Fruit fly (Drosophila melanogaster) Kc167 (cell line): ENCODE results near the gene CG33941.

Experiments used
- Myc ChIP-seq: fragments of >200 bp; optimal IDR thresholded peaks from 2 replicates; lab custom pipeline; 2017; ENCODE audit warnings: missing external identifiers
- Sin3A ChIP-seq: fragments of >200 bp; optimal IDR thresholded peaks from 2 replicates; lab custom pipeline; 2018; ENCODE audit warnings: missing external identifiers
- h ChIP-seq: fragments of >200 bp; optimal IDR thresholded peaks from 3 replicates; lab custom pipeline; 2018; ENCODE audit warnings: missing external identifiers
- insv ChIP-seq: fragments of >200 bp; optimal IDR thresholded peaks from 3 replicates; lab custom pipeline; 2018; ENCODE audit warnings: missing external identifiers
- psq ChIP-seq: fragments of >200 bp; optimal IDR thresholded peaks from 2 replicates; lab custom pipeline; 2017; ENCODE audit warnings: missing external identifiers
- ttk ChIP-seq: sonication (Bioruptor generic); optimal IDR thresholded peaks from 2 replicates; lab custom pipeline; 2017; ENCODE audit warnings: missing external identifiers

Gene CG33941

DNA sequence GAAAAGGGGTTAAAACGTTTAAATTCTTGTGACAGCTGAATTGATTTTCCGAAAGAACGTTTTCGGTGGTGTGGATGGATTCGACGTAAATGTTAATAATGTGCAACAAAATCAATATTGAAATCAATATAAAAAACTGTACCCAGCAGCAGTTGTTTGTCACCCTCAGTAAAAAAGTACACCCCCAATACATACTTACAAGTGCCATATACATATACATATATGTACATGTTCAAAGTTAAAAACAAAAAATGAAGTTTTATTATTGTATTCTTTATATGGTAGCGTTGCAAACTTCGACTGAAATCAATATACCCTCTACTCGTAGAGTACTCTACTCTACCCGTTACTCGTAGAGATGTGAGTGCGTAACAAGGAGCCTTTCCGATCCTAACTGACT is 20.2 kb downstream of the CG33941 start:
- no peak for TF ChIP-seq Sin3A (lab: Kevin White, UChicago)
- no peak for TF ChIP-seq psq (lab: Kevin White, UChicago)
- no peak for TF ChIP-seq ttk (lab: Kevin White, UChicago)
- no peak for TF ChIP-seq insv
- TF ChIP-seq Myc (lab: Kevin White, UChicago), result no peak
- TF ChIP-seq h (lab: Kevin White, UChicago), result no peak

DNA sequence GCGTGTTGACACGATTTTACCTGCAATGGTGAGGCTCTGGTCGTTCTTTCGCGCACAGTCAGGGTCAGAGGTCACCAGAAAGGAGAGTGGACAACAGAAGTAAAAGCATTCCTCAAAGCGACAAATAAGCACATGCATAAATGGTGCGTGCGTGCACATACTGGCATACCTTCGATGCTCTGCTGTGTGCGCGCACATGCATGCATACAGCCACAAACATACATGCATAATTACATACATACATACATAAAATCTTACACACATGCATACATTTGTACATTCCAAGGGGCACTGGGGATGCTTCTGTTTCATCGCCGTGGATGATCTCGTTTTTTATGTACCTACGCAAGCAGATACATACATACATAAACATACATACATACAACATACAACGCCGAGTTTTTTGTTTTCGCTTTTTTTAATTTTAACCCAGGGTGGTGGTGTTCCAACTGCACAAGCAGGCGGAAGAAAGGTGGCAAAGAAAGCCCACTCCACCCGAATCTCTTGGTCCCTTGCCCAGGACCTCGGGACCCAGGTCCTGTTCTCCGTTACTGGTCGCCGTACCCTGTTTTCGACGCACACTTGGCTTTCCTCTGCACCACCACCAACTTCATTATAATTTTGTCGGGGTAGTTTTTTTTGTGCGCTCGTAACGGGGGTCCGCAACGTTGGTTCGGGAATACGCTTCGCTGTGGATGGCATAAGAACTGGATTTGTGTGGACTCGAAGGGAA is 21.7 kb downstream of the CG33941 start, which contains the start of gene Asator:
Asator (minus strand) TSS at position 167 of the 733 bp plus-strand sequence.
- TF ChIP-seq ttk (lab: Kevin White, UChicago), result no peak
- TF ChIP-seq insv, result no peak
- TF ChIP-seq Sin3A (lab: Kevin White, UChicago), result no peak
- no peak for TF ChIP-seq psq (lab: Kevin White, UChicago)
- TF ChIP-seq Myc (lab: Kevin White, UChicago), result no peak

DNA sequence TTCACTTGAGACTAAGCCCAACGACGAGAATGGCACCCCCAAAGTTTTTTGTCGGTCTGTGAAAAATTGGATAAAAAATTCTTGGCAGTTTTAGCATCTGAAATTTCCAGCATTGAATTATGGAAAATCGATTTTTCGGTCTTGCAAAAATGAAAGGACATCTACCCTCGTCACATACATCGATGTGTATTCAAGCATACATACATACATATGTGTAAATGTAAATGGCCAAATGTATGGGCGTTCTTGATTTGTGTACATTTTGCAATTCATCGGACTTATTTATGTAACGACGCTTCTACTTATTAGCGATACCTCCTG is 22.2 kb downstream of the CG33941 start:
- no peak for TF ChIP-seq Sin3A (lab: Kevin White, UChicago)
- no peak for TF ChIP-seq Myc (lab: Kevin White, UChicago)
- no peak for TF ChIP-seq psq (lab: Kevin White, UChicago)
- TF ChIP-seq ttk (lab: Kevin White, UChicago), result no peak
- TF ChIP-seq insv, result no peak
- no peak for TF ChIP-seq h (lab: Kevin White, UChicago)

DNA sequence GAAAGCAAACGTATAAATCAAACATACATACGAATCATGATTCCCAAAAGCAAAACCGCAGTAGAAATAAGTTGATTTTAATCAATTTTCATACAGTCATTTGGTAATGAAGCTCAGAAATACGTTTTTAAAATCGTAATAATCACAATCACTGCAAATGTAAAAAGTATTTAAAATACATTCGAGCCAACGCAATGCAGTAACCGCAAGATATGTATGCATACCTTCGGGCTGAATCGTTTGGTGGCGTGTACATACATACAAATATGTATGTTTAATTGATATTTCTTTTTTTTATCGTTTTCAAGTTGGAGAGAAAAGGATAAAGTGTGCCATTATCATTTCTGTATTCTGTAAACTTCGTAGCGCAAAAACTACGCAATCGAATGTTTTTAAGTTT is 22.8 kb downstream of the CG33941 start:
- TF ChIP-seq psq (lab: Kevin White, UChicago) (no peak), h (lab: Kevin White, UChicago) (no peak), insv (no peak), Myc (lab: Kevin White, UChicago) (no peak), ttk (lab: Kevin White, UChicago) (no peak), Sin3A (lab: Kevin White, UChicago) (no peak)

DNA sequence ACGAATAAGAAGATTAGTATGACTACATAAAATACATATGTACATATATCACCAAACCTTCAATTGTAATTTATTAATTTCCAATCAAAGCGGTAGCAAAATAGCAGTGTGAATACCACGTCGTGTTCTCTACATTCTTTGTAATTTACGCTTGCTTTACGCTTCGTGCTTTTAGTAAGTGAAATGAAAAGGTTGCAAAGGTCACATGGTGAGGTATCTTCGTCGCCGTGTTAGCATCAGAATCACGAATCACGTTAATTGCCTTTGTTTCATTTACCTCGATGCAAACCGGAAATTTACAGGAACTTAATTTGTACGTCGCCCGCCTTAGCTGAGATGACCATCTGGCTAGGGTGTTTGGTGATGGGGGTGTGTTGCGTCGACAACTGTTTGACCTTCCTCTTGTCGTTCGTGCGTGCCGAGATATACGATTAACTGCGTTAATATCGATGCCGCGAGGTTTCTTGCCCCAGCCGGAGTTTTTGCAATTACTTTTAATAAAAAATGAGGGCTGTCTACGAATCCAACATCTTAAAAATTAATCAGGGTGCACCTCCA is 23.5 kb downstream of the CG33941 start:
- no peak for TF ChIP-seq h (lab: Kevin White, UChicago)
- TF ChIP-seq Sin3A (lab: Kevin White, UChicago), result no peak
- TF ChIP-seq ttk (lab: Kevin White, UChicago), result no peak
- TF ChIP-seq psq (lab: Kevin White, UChicago), result no peak
- no peak for TF ChIP-seq insv
- TF ChIP-seq Myc (lab: Kevin White, UChicago), result no peak

DNA sequence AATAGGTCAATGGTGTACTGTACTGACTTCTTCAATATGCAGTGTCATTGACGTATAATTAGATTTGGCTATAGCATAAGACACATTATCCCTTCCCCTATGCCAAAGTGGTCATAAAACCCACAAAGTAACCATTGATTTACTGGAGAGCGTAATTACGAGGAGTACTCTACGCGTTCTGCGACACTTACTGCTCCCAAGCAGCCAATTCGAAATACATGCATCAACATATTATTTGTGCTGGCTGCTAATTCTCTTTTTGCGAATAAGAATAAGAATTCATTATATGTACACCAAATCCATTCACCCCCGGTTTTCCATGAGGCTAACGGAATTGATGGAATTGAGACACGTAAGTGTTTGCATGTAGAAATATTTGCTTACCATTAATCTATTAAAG is 25.3 kb downstream of the CG33941 start:
- TF ChIP-seq psq (lab: Kevin White, UChicago) (no peak), Myc (lab: Kevin White, UChicago) (no peak), ttk (lab: Kevin White, UChicago) (no peak), Sin3A (lab: Kevin White, UChicago) (no peak), insv (no peak), h (lab: Kevin White, UChicago) (no peak)

DNA sequence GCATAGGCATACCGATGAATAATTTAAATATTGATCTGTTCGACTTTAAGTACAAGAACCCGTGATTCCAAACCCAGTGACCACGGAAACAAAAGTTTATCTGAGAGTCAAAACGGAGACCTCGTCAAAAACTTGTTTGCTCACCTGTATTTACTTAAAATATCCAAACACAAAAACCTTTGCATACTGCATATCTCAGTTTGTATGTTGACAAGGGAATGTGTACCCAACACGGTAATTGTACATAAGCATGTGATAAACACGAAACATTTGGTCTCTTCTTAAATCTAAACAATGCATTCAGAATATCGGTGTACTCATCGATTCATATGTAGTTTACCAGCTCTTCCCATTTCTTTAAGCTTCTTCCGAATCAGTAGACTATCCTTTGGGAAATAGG is 30.4 kb downstream of the CG33941 start:
- no peak for TF ChIP-seq Myc (lab: Kevin White, UChicago)
- no peak for TF ChIP-seq psq (lab: Kevin White, UChicago)
- TF ChIP-seq h (lab: Kevin White, UChicago), result no peak
- no peak for TF ChIP-seq ttk (lab: Kevin White, UChicago)
- TF ChIP-seq insv, result no peak
- TF ChIP-seq Sin3A (lab: Kevin White, UChicago), result no peak

DNA sequence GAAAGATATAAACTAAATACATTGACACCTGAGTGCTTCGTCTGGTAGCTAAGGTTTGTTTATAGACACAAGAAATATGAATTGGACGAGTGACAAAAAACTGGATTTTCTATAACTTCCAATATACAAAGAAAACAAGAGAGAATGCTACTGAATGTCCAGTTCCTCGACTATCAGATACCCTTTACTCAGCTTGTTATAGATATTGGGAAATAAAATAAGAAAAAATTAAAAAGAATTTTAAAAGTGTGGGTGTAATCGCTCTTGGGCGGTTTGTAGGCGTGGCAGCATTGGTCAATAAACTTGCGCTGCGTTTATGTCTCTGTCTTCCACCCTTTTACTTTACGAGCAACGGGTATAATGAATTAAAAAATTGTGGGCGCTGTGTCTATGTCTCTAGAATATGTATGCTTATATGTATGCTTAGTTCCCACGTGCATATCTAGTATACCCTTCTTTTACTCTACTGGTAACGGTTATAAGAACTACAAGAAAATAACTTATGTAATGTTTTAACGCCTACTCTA is 31.1 kb downstream of the CG33941 start:
- no peak for TF ChIP-seq h (lab: Kevin White, UChicago)
- TF ChIP-seq ttk (lab: Kevin White, UChicago), result no peak
- TF ChIP-seq insv, result no peak
- no peak for TF ChIP-seq psq (lab: Kevin White, UChicago)
- no peak for TF ChIP-seq Myc (lab: Kevin White, UChicago)
- TF ChIP-seq Sin3A (lab: Kevin White, UChicago), result no peak

DNA sequence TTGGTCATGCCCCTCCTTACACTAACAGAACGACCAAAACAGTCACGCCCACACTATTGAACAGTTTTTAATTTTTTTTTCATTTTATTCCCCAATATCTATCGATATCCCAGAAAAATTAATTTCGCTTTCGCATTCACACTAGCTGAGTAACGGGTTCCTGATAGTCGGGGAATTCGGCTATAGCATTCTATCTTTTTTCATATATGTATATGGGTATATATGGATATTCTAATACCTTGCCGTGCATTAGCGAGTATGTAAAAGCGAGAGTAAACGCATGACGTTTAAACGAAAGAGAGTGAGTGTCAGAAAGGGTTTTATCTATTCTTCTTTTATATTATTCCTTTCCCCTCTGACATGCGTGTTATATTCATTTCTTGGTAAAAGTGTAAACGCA is 31.8 kb downstream of the CG33941 start:
- TF ChIP-seq insv, result no peak
- no peak for TF ChIP-seq ttk (lab: Kevin White, UChicago)
- TF ChIP-seq psq (lab: Kevin White, UChicago), result no peak
- TF ChIP-seq h (lab: Kevin White, UChicago), result no peak
- no peak for TF ChIP-seq Myc (lab: Kevin White, UChicago)
- TF ChIP-seq Sin3A (lab: Kevin White, UChicago), result no peak

DNA sequence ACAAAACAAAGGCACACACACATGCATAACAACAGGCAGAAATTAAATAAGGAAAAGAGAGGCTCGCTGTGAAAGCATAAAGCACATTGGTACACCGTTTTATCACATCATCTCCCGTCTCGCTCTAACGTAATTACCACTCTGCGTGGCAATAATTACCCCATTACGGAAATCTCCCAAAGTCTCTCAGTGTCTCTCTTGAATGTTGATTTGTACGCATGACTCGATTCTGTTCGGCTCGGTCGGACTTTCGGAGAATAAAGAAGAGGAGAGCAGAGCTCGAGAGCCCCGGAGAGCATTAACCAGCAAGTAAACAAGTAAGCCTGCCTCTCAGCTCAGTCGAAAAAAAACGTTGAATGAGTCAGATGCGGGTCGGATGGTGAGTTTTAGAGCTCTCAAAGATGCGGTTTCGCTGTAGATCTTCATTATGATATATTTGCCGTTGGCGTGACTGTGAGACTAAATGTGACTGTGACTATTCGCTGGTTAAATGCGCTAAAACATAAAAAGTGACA is 34.2 kb downstream of the CG33941 start, which contains the start of gene zfh2:
zfh2 (plus strand) TSS at position 332 of the 515 bp plus-strand sequence.
- TF ChIP-seq Myc (lab: Kevin White, UChicago) (no peak), insv (no peak), Sin3A (lab: Kevin White, UChicago) (no peak), h (lab: Kevin White, UChicago) (no peak), psq (lab: Kevin White, UChicago) (no peak), ttk (lab: Kevin White, UChicago) (no peak)

DNA sequence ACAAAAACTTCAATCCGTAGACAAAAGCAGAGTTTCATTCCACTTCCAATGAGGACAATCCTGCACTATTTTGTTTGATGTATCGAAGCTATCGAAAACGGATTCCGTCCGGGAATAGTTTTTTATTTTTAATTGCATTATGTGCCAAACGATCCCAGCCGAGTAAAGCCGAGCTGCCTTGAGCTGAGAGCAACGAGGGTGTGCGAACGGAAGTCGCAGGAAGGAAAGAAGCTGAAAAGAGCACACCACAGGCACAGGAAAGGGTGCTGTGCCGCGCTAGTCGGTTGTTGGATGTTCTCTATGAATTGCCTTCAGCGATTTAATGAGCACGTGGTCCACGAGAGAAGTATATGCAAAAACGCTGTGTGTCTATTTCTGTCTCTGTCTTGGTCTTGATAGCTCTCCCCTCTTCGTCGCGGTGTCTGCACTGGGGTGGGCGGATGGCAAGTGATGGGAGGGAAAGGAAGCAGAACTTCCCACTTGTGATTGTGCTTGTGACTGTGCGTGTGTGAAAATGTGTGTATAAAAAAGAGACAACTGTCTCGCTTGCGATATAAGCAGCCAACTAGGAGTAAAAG is 35.3 kb downstream of the CG33941 start:
- TF ChIP-seq psq (lab: Kevin White, UChicago) (no peak), Myc (lab: Kevin White, UChicago) (no peak)
